ENCODE assay signal across 3 worm cellular contexts in the genomic region with DNA sequence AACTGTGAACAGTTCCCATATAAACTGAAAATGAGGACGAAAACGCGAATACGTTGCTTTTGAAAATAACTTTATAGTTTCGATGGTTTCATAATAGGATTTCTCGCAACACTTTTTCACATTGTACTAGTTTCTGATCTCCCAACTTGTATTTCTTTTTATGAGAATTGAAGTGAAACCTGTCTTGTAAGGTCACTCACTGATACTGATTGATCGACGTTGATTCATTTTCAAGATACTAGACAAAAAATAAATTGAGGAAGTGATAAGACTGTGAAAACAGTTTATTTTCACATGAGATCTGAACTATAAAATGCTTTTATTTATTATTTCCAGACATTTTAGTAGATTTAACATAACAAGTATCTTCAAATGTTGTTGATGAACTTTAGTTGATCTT.
TF ChIP-seq lines count a peak whose summit lies in the region.

No protein-coding gene starts in this region.

TF ChIP-seq in whole organism, L1 larva, 84 proteins besides CTCF, POLR2A, EP300 and RAD21:
- TF ChIP-seq ceh-82 (tag; optimal IDR thresholded peaks at IDR 0.05; lab: Kevin White, UChicago), result no peak
- no peak for TF ChIP-seq ceh-90 (tag; optimal IDR thresholded peaks at IDR 0.05; lab: Kevin White, UChicago)
- TF ChIP-seq lsy-2 (tag; optimal IDR thresholded peaks at IDR 0.05; lab: Kevin White, UChicago), result peak in 1 of 2 experiments; percentile 5
- no peak for TF ChIP-seq dpl-1 (GFP tag; optimal IDR thresholded peaks at IDR 0.05; lab: Kevin White, UChicago)
- peak; percentile 57 for TF ChIP-seq lin-14 (GFP tag; optimal IDR thresholded peaks at IDR 0.05; lab: Kevin White, UChicago)
- no peak for TF ChIP-seq C16A3.4 (tag; optimal IDR thresholded peaks at IDR 0.05; lab: Kevin White, UChicago)
- no peak for TF ChIP-seq irx-1 (tag; optimal IDR thresholded peaks at IDR 0.05; lab: Kevin White, UChicago)
- no peak for TF ChIP-seq nhr-47 (tag; optimal IDR thresholded peaks at IDR 0.05; lab: Kevin White, UChicago)
- TF ChIP-seq nhr-20 (tag; optimal IDR thresholded peaks at IDR 0.05; lab: Kevin White, UChicago), result peak; percentile 35
- no peak for TF ChIP-seq egl-13 (tag; optimal IDR thresholded peaks at IDR 0.05; lab: Kevin White, UChicago)
- peak; percentile 47 to 85 (median 66) for TF ChIP-seq elt-3 (tag; optimal IDR thresholded peaks at IDR 0.05; lab: Kevin White, UChicago)
- no peak for TF ChIP-seq ztf-4 (tag; optimal IDR thresholded peaks at IDR 0.05; lab: Kevin White, UChicago)
- TF ChIP-seq blmp-1 (tag; optimal IDR thresholded peaks at IDR 0.05; lab: Kevin White, UChicago), result peak; percentile 29
- no peak for TF ChIP-seq lin-39 (tag; optimal IDR thresholded peaks at IDR 0.05; lab: Kevin White, UChicago)
- TF ChIP-seq nhr-85 (tag; lab: Kevin White, UChicago), result peak; percentile 86
- TF ChIP-seq skn-1 (tag; optimal IDR thresholded peaks at IDR 0.05; lab: Kevin White, UChicago), result no peak
- no peak for TF ChIP-seq alr-1 (tag; optimal IDR thresholded peaks at IDR 0.05; lab: Kevin White, UChicago; ENCODE audit: borderline replicate concordance)
- no peak for TF ChIP-seq fkh-10 (GFP tag; optimal IDR thresholded peaks at IDR 0.05; lab: Kevin White, UChicago)
- no peak for TF ChIP-seq snpc-4 (tag; optimal IDR thresholded peaks at IDR 0.05; lab: Kevin White, UChicago)
- TF ChIP-seq nhr-76 (tag; optimal IDR thresholded peaks at IDR 0.05; lab: Kevin White, UChicago), result no peak
- TF ChIP-seq grh-1 (GFP tag; IDR thresholded peaks at IDR 0.05; lab: Robert Waterston, UW), result peak; percentile 32; the same call in 1 of the 2 replicates
- TF ChIP-seq xbp-1 (tag; optimal IDR thresholded peaks at IDR 0.05; lab: Kevin White, UChicago), result no peak
- TF ChIP-seq hlh-4 (tag; optimal IDR thresholded peaks at IDR 0.05; lab: Kevin White, UChicago), result no peak
- no peak for TF ChIP-seq nhr-90 (tag; optimal IDR thresholded peaks at IDR 0.05; lab: Kevin White, UChicago; ENCODE audit: poor library complexity)
- TF ChIP-seq pqm-1 (tag; optimal IDR thresholded peaks at IDR 0.05; lab: Kevin White, UChicago), result no peak
- TF ChIP-seq C04F5.9 (tag; optimal IDR thresholded peaks at IDR 0.05; lab: Kevin White, UChicago), result no peak
- no peak for TF ChIP-seq nhr-28 (tag; optimal IDR thresholded peaks at IDR 0.05; lab: Kevin White, UChicago)

TF ChIP-seq in whole organism, L3 larva, 47 proteins besides CTCF, POLR2A, EP300 and RAD21:
- TF ChIP-seq nhr-11 (tag; optimal IDR thresholded peaks at IDR 0.05; lab: Kevin White, UChicago), result no peak
- TF ChIP-seq elt-3 (tag; optimal IDR thresholded peaks at IDR 0.05; lab: Kevin White, UChicago), result peak in 1 of 3 experiments; percentile 35
- TF ChIP-seq nhr-23 (tag; optimal IDR thresholded peaks at IDR 0.05; lab: Kevin White, UChicago), result peak; percentile 24
- peak; percentile 24 for TF ChIP-seq nhr-25 (tag; optimal IDR thresholded peaks at IDR 0.05; lab: Kevin White, UChicago)

TF ChIP-seq in whole organism, L4 larva, 104 proteins besides CTCF, POLR2A, EP300 and RAD21:
- no peak for TF ChIP-seq nhr-111 (GFP tag; optimal IDR thresholded peaks at IDR 0.05; lab: Kevin White, UChicago)
- peak; percentile 31 for TF ChIP-seq nhr-28 (tag; optimal IDR thresholded peaks at IDR 0.05; lab: Kevin White, UChicago)
- peak in 1 of 2 experiments; percentile 2 for TF ChIP-seq unc-62 (GFP tag; optimal IDR thresholded peaks at IDR 0.05 in 1 of 2; lab: Kevin White, UChicago)
- no peak for TF ChIP-seq unc-62 (tag; optimal IDR thresholded peaks at IDR 0.05; lab: Kevin White, UChicago)

Comparison
In these comparisons a context has a peak if more than half of its experiments do, and no peak if none do; other contexts are left out.
1. Of the 29 proteins assayed by ChIP-seq in both whole organism, L4 larva and whole organism, L1 larva: peak only in whole organism, L4 larva: nhr-28; only in whole organism, L1 larva: none; in both: none; in neither: 26; mixed calls (peak in some experiments, not most) for 2.